Worm (Caenorhabditis elegans) whole organism, midembryonic: ENCODE results near the gene D1086.18.

Experiments used
- T22C8.4 ChIP-seq: fragments of 200-800 bp; sonication (Bioruptor generic); IDR thresholded peaks from 2 replicates; pipeline ENCODE4 v1.3.6; 2022; ENCODE audit warnings: missing genetic modification characterization, missing compliant biosample characterization
- flt-1 ChIP-seq: fragments of 200-800 bp; sonication (Bioruptor generic); IDR thresholded peaks from 2 replicates; pipeline ENCODE4 v1.3.6; 2022; ENCODE audit warnings: missing genetic modification characterization, missing compliant biosample characterization
- klf-2 ChIP-seq: fragments of 200-800 bp; sonication (Bioruptor generic); conservative IDR thresholded peaks from 2 replicates; pipeline ENCODE4 v1.3.6; 2022; ENCODE audit warnings: missing genetic modification reagents, missing genetic modification characterization, missing compliant biosample characterization
- tab-1 ChIP-seq: fragments of 200-800 bp; sonication (Bioruptor generic); IDR thresholded peaks from 2 replicates; pipeline ENCODE4 v1.3.6; 2022; ENCODE audit warnings: missing genetic modification characterization, missing compliant biosample characterization
- ztf-23 ChIP-seq: fragments of 200-800 bp; sonication (Bioruptor generic); IDR thresholded peaks from 2 replicates; pipeline ENCODE4 v1.3.6; 2022; ENCODE audit warnings: missing genetic modification reagents, missing genetic modification characterization, missing compliant biosample characterization

ce11 chrV:14083970-14084369, 1.7 kb upstream of the D1086.18 start, which contains the start of gene D1086.7:
- TF ChIP-seq flt-1 (GFP tag; lab: Robert Waterston, UW) (no peak), tab-1 (no peak), T22C8.4 (GFP tag; lab: Robert Waterston, UW) (no peak), klf-2 (GFP tag; lab: Robert Waterston, UW) (no peak), ztf-23 (GFP tag; lab: Robert Waterston, UW) (no peak)
